Fruit fly (Drosophila melanogaster) whole organism, embryonic: ENCODE measurements around the gene Eato.

Source experiments
- CG10267 ChIP-seq: fragments of 200-800 bp; sonication (Bioruptor generic); optimal IDR thresholded peaks from 2 replicates; lab custom pipeline; 2018; ENCODE audit warnings: missing biosample characterization, mild to moderate bottlenecking, missing genetic modification characterization, moderate library complexity
- CG10654 ChIP-seq: fragments of 200-800 bp; sonication (Bioruptor generic); optimal IDR thresholded peaks from 2 replicates; lab custom pipeline; 2016; ENCODE audit warnings: missing biosample characterization, missing genetic modification characterization
- CG11456 ChIP-seq: fragments of 200-800 bp; sonication (Bioruptor generic); IDR thresholded peaks from 3 replicates; pipeline ENCODE4 v1.3.6; 2022; ENCODE audit warnings: missing biosample characterization, missing genetic modification characterization
- CG13287 ChIP-seq: fragments of 200-800 bp; sonication (Bioruptor generic); IDR thresholded peaks from 2 replicates; pipeline ENCODE4 v1.3.6; 2022; ENCODE audit warnings: missing biosample characterization, missing genetic modification characterization; ENCODE audit not compliant: partially characterized antibody
- CG13424 ChIP-seq: fragments of 200-800 bp; sonication (Bioruptor generic); optimal IDR thresholded peaks from 2 replicates; lab custom pipeline; 2019; ENCODE audit warnings: missing biosample characterization, mild to moderate bottlenecking, missing genetic modification characterization, moderate library complexity
- CG13775 ChIP-seq: fragments of 200-800 bp; sonication (Bioruptor generic); optimal IDR thresholded peaks from 3 replicates; lab custom pipeline; 2017; ENCODE audit warnings: missing biosample characterization, mild to moderate bottlenecking, missing genetic modification characterization
- CG14441 ChIP-seq: fragments of 200-800 bp; sonication (Bioruptor generic); IDR thresholded peaks from 2 replicates; pipeline ENCODE4 v1.3.6; 2022; ENCODE audit warnings: missing biosample characterization, missing genetic modification characterization
- CG14710 ChIP-seq: fragments of 200-800 bp; sonication (Bioruptor generic); optimal IDR thresholded peaks from 3 replicates; lab custom pipeline; 2019; ENCODE audit warnings: missing biosample characterization, mild to moderate bottlenecking, missing genetic modification characterization, moderate library complexity
- CG17361 ChIP-seq: fragments of 200-800 bp; sonication (Bioruptor generic); IDR thresholded peaks from 3 replicates; pipeline ENCODE4 v1.3.6; 2022; ENCODE audit warnings: missing biosample characterization, missing genetic modification characterization
- CG1792 ChIP-seq: fragments of 200-800 bp; sonication (Bioruptor generic); optimal IDR thresholded peaks from 2 replicates; lab custom pipeline; 2016; ENCODE audit warnings: missing biosample characterization, missing genetic modification characterization
- CG2116 ChIP-seq: fragments of 200-800 bp; sonication (Bioruptor generic); optimal IDR thresholded peaks from 3 replicates; lab custom pipeline; 2018; ENCODE audit warnings: missing biosample characterization, mild to moderate bottlenecking, missing genetic modification characterization
- CG2712 ChIP-seq: fragments of 200-800 bp; optimal IDR thresholded peaks from 3 replicates; lab custom pipeline; 2019; ENCODE audit warnings: missing biosample characterization, mild to moderate bottlenecking, missing genetic modification characterization, moderate library complexity
- CG30020 ChIP-seq: fragments of 200-800 bp; optimal IDR thresholded peaks from 2 replicates; lab custom pipeline; 2019; ENCODE audit warnings: missing biosample characterization, mild to moderate bottlenecking, missing genetic modification characterization, moderate library complexity
- CG3065 ChIP-seq: fragments of 200-800 bp; sonication (Bioruptor generic); optimal IDR thresholded peaks from 2 replicates; lab custom pipeline; 2016; ENCODE audit warnings: missing biosample characterization, missing genetic modification characterization
- CG31388 ChIP-seq: fragments of 200-800 bp; sonication (Bioruptor generic); optimal IDR thresholded peaks from 2 replicates; lab custom pipeline; 2016; ENCODE audit warnings: missing biosample characterization, missing genetic modification characterization
- CG32532 ChIP-seq: fragments of 200-800 bp; sonication (Bioruptor generic); IDR thresholded peaks from 2 replicates; pipeline ENCODE4 v1.3.6; 2022; ENCODE audit warnings: missing biosample characterization, missing genetic modification characterization
- CG33557 ChIP-seq: fragments of 200-800 bp; sonication (Bioruptor generic); optimal IDR thresholded peaks from 2 replicates; lab custom pipeline; 2019; ENCODE audit warnings: missing biosample characterization, mild to moderate bottlenecking, missing genetic modification characterization, moderate library complexity
- CG34224 ChIP-seq: fragments of 200-800 bp; sonication (Bioruptor generic); IDR thresholded peaks from 3 replicates; pipeline ENCODE4 v1.3.6; 2022; ENCODE audit warnings: missing biosample characterization, missing genetic modification characterization; ENCODE audit not compliant: partially characterized antibody
- CG3995 ChIP-seq: fragments of 200-800 bp; sonication (Bioruptor generic); optimal IDR thresholded peaks from 3 replicates; lab custom pipeline; 2016; ENCODE audit warnings: missing biosample characterization, missing genetic modification characterization
- CG7357 ChIP-seq: fragments of 200-800 bp; sonication (Bioruptor generic); IDR thresholded peaks from 3 replicates; pipeline ENCODE4 v1.3.6; 2022; ENCODE audit warnings: missing biosample characterization, missing genetic modification characterization
- CG8924 ChIP-seq: fragments of 200-800 bp; optimal IDR thresholded peaks from 3 replicates; lab custom pipeline; 2019; ENCODE audit warnings: missing biosample characterization, mild to moderate bottlenecking, missing genetic modification characterization, moderate library complexity
- CG9437 ChIP-seq: fragments of 200-800 bp; sonication (Bioruptor generic); optimal IDR thresholded peaks from 2 replicates; lab custom pipeline; 2018; ENCODE audit warnings: missing biosample characterization, mild to moderate bottlenecking, missing genetic modification characterization
- CG9932 ChIP-seq: fragments of 200-800 bp; sonication (Bioruptor generic); IDR thresholded peaks from 2 replicates; pipeline ENCODE4 v1.3.6; 2022; ENCODE audit warnings: missing biosample characterization, missing genetic modification characterization
- Camta ChIP-seq: fragments of 200-800 bp; sonication (Bioruptor generic); optimal IDR thresholded peaks from 2 replicates; lab custom pipeline; 2016; ENCODE audit warnings: missing biosample characterization, missing genetic modification characterization
- Chrac-16 ChIP-seq: fragments of 200-800 bp; sonication (Bioruptor generic); optimal IDR thresholded peaks from 3 replicates; lab custom pipeline; 2016; ENCODE audit warnings: missing biosample characterization, missing genetic modification characterization
- Deaf1 ChIP-seq: fragments of 200-800 bp; optimal IDR thresholded peaks from 3 replicates; lab custom pipeline; 2019; ENCODE audit warnings: missing biosample characterization, mild to moderate bottlenecking, missing genetic modification characterization, moderate library complexity
- Dref ChIP-seq: fragments of 200-800 bp; sonication (Bioruptor generic); IDR thresholded peaks from 2 replicates; pipeline ENCODE4 v1.3.6; 2022; ENCODE audit warnings: missing biosample characterization, missing genetic modification characterization
- E2f2 ChIP-seq: fragments of 200-800 bp; sonication (Bioruptor generic); IDR thresholded peaks from 2 replicates; pipeline ENCODE4 v1.3.6; 2022; ENCODE audit warnings: missing biosample characterization, missing genetic modification characterization
- HLH54F ChIP-seq: fragments of 200-800 bp; sonication (Bioruptor generic); optimal IDR thresholded peaks from 3 replicates; lab custom pipeline; 2016; ENCODE audit warnings: missing biosample characterization, missing genetic modification characterization
- Kr ChIP-seq: fragments of 200-800 bp; sonication (Bioruptor generic); optimal IDR thresholded peaks from 2 replicates; lab custom pipeline; 2017; ENCODE audit warnings: missing biosample characterization, mild to moderate bottlenecking, missing genetic modification characterization
- Myb ChIP-seq: fragments of 200-800 bp; sonication (Bioruptor generic); optimal IDR thresholded peaks from 2 replicates; lab custom pipeline; 2016; ENCODE audit warnings: missing biosample characterization, missing genetic modification characterization
- NFAT ChIP-seq: fragments of 200-800 bp; sonication (Bioruptor generic); IDR thresholded peaks from 2 replicates; pipeline ENCODE4 v1.3.6; 2022; ENCODE audit warnings: missing biosample characterization, missing genetic modification characterization
- Nf-YA ChIP-seq: fragments of 200-800 bp; sonication (Bioruptor generic); IDR thresholded peaks from 2 replicates; pipeline ENCODE4 v1.3.6; 2022; ENCODE audit warnings: missing biosample characterization, missing genetic modification characterization
- Nf-YC ChIP-seq: fragments of 200-800 bp; optimal IDR thresholded peaks from 3 replicates; lab custom pipeline; 2019; ENCODE audit warnings: missing biosample characterization, mild to moderate bottlenecking, missing genetic modification characterization, moderate library complexity
- Rx ChIP-seq: fragments of 200-800 bp; sonication (Bioruptor generic); IDR thresholded peaks from 2 replicates; pipeline ENCODE4 v1.3.6; 2022; ENCODE audit warnings: missing biosample characterization, missing genetic modification characterization
- Scr ChIP-seq: fragments of 200-800 bp; sonication (Bioruptor generic); IDR thresholded peaks from 2 replicates; pipeline ENCODE4 v1.3.6; 2022; ENCODE audit warnings: missing biosample characterization, missing genetic modification characterization; ENCODE audit not compliant: partially characterized antibody
- YL-1 ChIP-seq: fragments of 200-800 bp; sonication (Bioruptor generic); optimal IDR thresholded peaks from 3 replicates; lab custom pipeline; 2017; ENCODE audit warnings: missing biosample characterization, mild to moderate bottlenecking, missing genetic modification characterization
- al ChIP-seq: fragments of 200-800 bp; sonication (Bioruptor generic); IDR thresholded peaks from 2 replicates; pipeline ENCODE4 v1.3.6; 2022; ENCODE audit warnings: missing biosample characterization, missing genetic modification characterization
- amos ChIP-seq: fragments of 200-800 bp; sonication (Bioruptor generic); IDR thresholded peaks from 2 replicates; pipeline ENCODE4 v1.3.6; 2022; ENCODE audit warnings: missing biosample characterization, missing genetic modification characterization; ENCODE audit not compliant: partially characterized antibody
- hbn ChIP-seq: fragments of 200-800 bp; sonication (Bioruptor generic); IDR thresholded peaks from 2 replicates; pipeline ENCODE4 v1.3.6; 2022; ENCODE audit warnings: missing biosample characterization, missing genetic modification characterization; ENCODE audit not compliant: partially characterized antibody
- lilli ChIP-seq: fragments of 200-800 bp; sonication (Bioruptor generic); optimal IDR thresholded peaks from 3 replicates; lab custom pipeline; 2016; ENCODE audit warnings: missing biosample characterization, missing genetic modification characterization
- mam ChIP-seq: fragments of 200-800 bp; sonication (Bioruptor generic); optimal IDR thresholded peaks from 3 replicates; lab custom pipeline; 2016; ENCODE audit warnings: missing biosample characterization, missing genetic modification characterization
- repo ChIP-seq: fragments of 200-800 bp; sonication (Bioruptor generic); optimal IDR thresholded peaks from 2 replicates; lab custom pipeline; 2016; ENCODE audit warnings: missing biosample characterization, missing genetic modification characterization
- row ChIP-seq: fragments of 200-800 bp; sonication (Bioruptor generic); IDR thresholded peaks from 3 replicates; pipeline ENCODE4 v1.3.6; 2022; ENCODE audit warnings: missing biosample characterization, missing genetic modification characterization
- slbo ChIP-seq: fragments of 200-800 bp; sonication (Bioruptor generic); IDR thresholded peaks from 2 replicates; pipeline ENCODE4 v1.3.6; 2022; ENCODE audit warnings: missing biosample characterization, missing genetic modification characterization
- unc-4 ChIP-seq: fragments of 200-800 bp; sonication (Bioruptor generic); IDR thresholded peaks from 2 replicates; pipeline ENCODE4 v1.3.6; 2022; ENCODE audit warnings: missing biosample characterization, missing genetic modification characterization; ENCODE audit not compliant: partially characterized antibody
- vvl ChIP-seq: fragments of 200-800 bp; sonication (Bioruptor generic); IDR thresholded peaks from 2 replicates; pipeline ENCODE4 v1.3.6; 2022; ENCODE audit warnings: missing biosample characterization, missing genetic modification characterization
- wek ChIP-seq: fragments of 200-800 bp; sonication (Bioruptor generic); optimal IDR thresholded peaks from 3 replicates; lab custom pipeline; 2018; ENCODE audit warnings: missing biosample characterization, mild to moderate bottlenecking, missing genetic modification characterization, moderate library complexity

The Eato gene

dm6 chr2L:13783264-13784154 lies at the start of gene Eato:
Eato (plus strand) TSS chr2L:13784084.
- TF ChIP-seq Myb (GFP tag; lab: Kevin White, UChicago) (no peak), CG14710 (tag; lab: Kevin White, UChicago) (peak; percentile 30), repo (GFP tag; lab: Kevin White, UChicago) (no peak), E2f2 (GFP tag; lab: Robert Waterston, UW) (0 out of 2 replicates have a peak, but pooled peaks have one; percentile 6), HLH54F (GFP tag; lab: Kevin White, UChicago) (no peak), hbn (peak; percentile 38; the same call in 1 of the 2 replicates), CG14441 (GFP tag; lab: Robert Waterston, UW) (peak; percentile 12; the same call in 1 of the 2 replicates), CG1792 (GFP tag; lab: Kevin White, UChicago) (no peak), Chrac-16 (GFP tag; lab: Kevin White, UChicago) (peak; percentile 0), CG17361 (GFP tag; lab: Robert Waterston, UW) (0 out of 3 replicates have a peak, but pooled peaks have one; percentile 55), Kr (GFP tag; lab: Kevin White, UChicago) (no peak), CG34224 (peak; percentile 31; the same call in 2 of the 3 replicates), CG13287 (peak; percentile 72), CG3065 (GFP tag; lab: Kevin White, UChicago) (no peak), row (peak; percentile 73), CG11456 (GFP tag; lab: Robert Waterston, UW) (peak; percentile 5; the same call in 1 of the 3 replicates), CG10267 (tag; lab: Kevin White, UChicago) (peak; percentile 9), CG32532 (GFP tag; lab: Robert Waterston, UW) (peak; percentile 36; the same call in 1 of the 2 replicates), CG30020 (tag; lab: Kevin White, UChicago) (peak; percentile 71), CG9437 (GFP tag; lab: Kevin White, UChicago) (peak; percentile 17), CG7357 (GFP tag; lab: Robert Waterston, UW) (peak; percentile 70), CG3995 (GFP tag; lab: Kevin White, UChicago) (peak; percentile 93), CG8924 (tag; lab: Kevin White, UChicago) (peak; percentile 3), amos (GFP tag; lab: Robert Waterston, UW) (peak; percentile 64), al (GFP tag; lab: Robert Waterston, UW) (0 out of 2 replicates have a peak, but pooled peaks have one; percentile 31), Scr (peak; percentile 54), vvl (GFP tag; lab: Robert Waterston, UW) (peak; percentile 45), Dref (peak; percentile 77), CG33557 (GFP tag; lab: Kevin White, UChicago) (peak; percentile 8), YL-1 (GFP tag; lab: Kevin White, UChicago) (no peak), CG13424 (tag; lab: Kevin White, UChicago) (peak; percentile 16), wek (no peak), CG10654 (GFP tag; lab: Kevin White, UChicago) (no peak), Camta (GFP tag; lab: Kevin White, UChicago) (no peak), slbo (GFP tag; lab: Robert Waterston, UW) (peak; percentile 55), Rx (GFP tag; lab: Robert Waterston, UW) (0 out of 2 replicates have a peak, but pooled peaks have one; percentile 8), lilli (GFP tag; lab: Kevin White, UChicago) (peak; percentile 42), CG2712 (peak; percentile 27), CG31388 (no peak), NFAT (peak; percentile 19; the same call in 1 of the 2 replicates), CG2116 (GFP tag; lab: Kevin White, UChicago) (peak; percentile 34), CG13775 (peak; percentile 58), Nf-YA (no peak), mam (peak; percentile 22), unc-4 (GFP tag; lab: Robert Waterston, UW) (peak; percentile 55), Deaf1 (tag; lab: Kevin White, UChicago) (no peak), Nf-YC (tag; lab: Kevin White, UChicago) (peak; percentile 36), CG9932 (GFP tag; lab: Robert Waterston, UW) (peak; percentile 57; the same call in 1 of the 2 replicates)
